Fruit fly (Drosophila melanogaster) whole organism, embryonic: ENCODE data around the gene CG4020.

Experiments
- B-H2 ChIP-seq: fragments of 200-800 bp; sonication (Bioruptor generic); optimal IDR thresholded peaks from 2 replicates; lab custom pipeline; 2018; ENCODE audit warnings: missing biosample characterization, mild to moderate bottlenecking, missing genetic modification characterization
- Blimp-1 ChIP-seq: fragments of 200-800 bp; sonication (Bioruptor generic); optimal IDR thresholded peaks from 3 replicates; lab custom pipeline; 2018; ENCODE audit warnings: missing biosample characterization, missing genetic modification characterization, mild to moderate bottlenecking, moderate library complexity, missing genetic modification reagents
- CG10462 ChIP-seq: fragments of 200-800 bp; sonication (Bioruptor generic); optimal IDR thresholded peaks from 2 replicates; lab custom pipeline; 2016; ENCODE audit warnings: missing biosample characterization, missing genetic modification characterization
- CG12219 ChIP-seq: fragments of 200-800 bp; sonication (Bioruptor generic); optimal IDR thresholded peaks from 3 replicates; lab custom pipeline; 2018; ENCODE audit warnings: missing biosample characterization, mild to moderate bottlenecking, missing genetic modification characterization
- CG1233 ChIP-seq: fragments of 200-800 bp; sonication (Bioruptor generic); optimal IDR thresholded peaks from 4 replicates; lab custom pipeline; 2018; ENCODE audit warnings: missing biosample characterization, mild to moderate bottlenecking, missing genetic modification characterization
- CG12391 ChIP-seq: fragments of 200-800 bp; sonication (Bioruptor generic); optimal IDR thresholded peaks from 3 replicates; lab custom pipeline; 2018; ENCODE audit warnings: missing biosample characterization, mild to moderate bottlenecking, missing genetic modification characterization, moderate library complexity
- CG15073 ChIP-seq: fragments of 200-800 bp; sonication (Bioruptor generic); optimal IDR thresholded peaks from 2 replicates; lab custom pipeline; 2016; ENCODE audit warnings: missing biosample characterization, missing genetic modification characterization
- CG15601 ChIP-seq: fragments of 200-800 bp; sonication (Bioruptor generic); optimal IDR thresholded peaks from 3 replicates; lab custom pipeline; 2019; ENCODE audit warnings: missing biosample characterization, mild to moderate bottlenecking, missing genetic modification characterization, moderate library complexity
- CG1602 ChIP-seq: fragments of 200-800 bp; sonication (Bioruptor generic); optimal IDR thresholded peaks from 3 replicates; lab custom pipeline; 2016; ENCODE audit warnings: missing biosample characterization, missing genetic modification characterization
- CG16863 ChIP-seq: fragments of 200-800 bp; sonication (Bioruptor generic); optimal IDR thresholded peaks from 3 replicates; lab custom pipeline; 2016; ENCODE audit warnings: missing biosample characterization, missing genetic modification characterization
- CG17385 ChIP-seq: fragments of 200-800 bp; sonication (Bioruptor generic); optimal IDR thresholded peaks from 3 replicates; lab custom pipeline; 2018; ENCODE audit warnings: missing biosample characterization, mild to moderate bottlenecking, missing genetic modification characterization
- CG18262 ChIP-seq: fragments of 200-800 bp; optimal IDR thresholded peaks from 3 replicates; lab custom pipeline; 2019; ENCODE audit warnings: missing biosample characterization, mild to moderate bottlenecking, missing genetic modification characterization, moderate library complexity
- CG2129 ChIP-seq: fragments of 200-800 bp; sonication (Bioruptor generic); IDR thresholded peaks from 2 replicates; pipeline ENCODE4 v1.3.6; 2022; ENCODE audit warnings: missing biosample characterization, missing genetic modification characterization; ENCODE audit not compliant: partially characterized antibody
- CG31224 ChIP-seq: fragments of 200-800 bp; sonication (Bioruptor generic); IDR thresholded peaks from 2 replicates; pipeline ENCODE4 v1.3.6; 2022; ENCODE audit warnings: missing biosample characterization, missing genetic modification characterization
- CG32772 ChIP-seq: fragments of 200-800 bp; sonication (Bioruptor generic); IDR thresholded peaks from 2 replicates; pipeline ENCODE4 v1.3.6; 2022; ENCODE audit warnings: missing biosample characterization, missing genetic modification characterization
- CG3407 ChIP-seq: fragments of 200-800 bp; sonication (Bioruptor generic); optimal IDR thresholded peaks from 2 replicates; lab custom pipeline; 2018; ENCODE audit warnings: missing biosample characterization, mild to moderate bottlenecking, missing genetic modification characterization
- CG3995 ChIP-seq: fragments of 200-800 bp; sonication (Bioruptor generic); optimal IDR thresholded peaks from 3 replicates; lab custom pipeline; 2016; ENCODE audit warnings: missing biosample characterization, missing genetic modification characterization
- CG4404 ChIP-seq: fragments of 200-800 bp; sonication (Bioruptor generic); IDR thresholded peaks from 2 replicates; pipeline ENCODE4 v1.3.6; 2022; ENCODE audit warnings: missing biosample characterization, missing genetic modification characterization
- CG4617 ChIP-seq: fragments of 200-800 bp; sonication (Bioruptor generic); optimal IDR thresholded peaks from 3 replicates; lab custom pipeline; 2016; ENCODE audit warnings: missing biosample characterization, missing genetic modification characterization, borderline replicate concordance
- CG6175 ChIP-seq: fragments of 200-800 bp; sonication (Bioruptor generic); IDR thresholded peaks from 3 replicates; pipeline ENCODE4 v1.3.6; 2022; ENCODE audit warnings: missing biosample characterization, missing genetic modification characterization
- CG6683 ChIP-seq: fragments of 200-800 bp; sonication (Bioruptor generic); optimal IDR thresholded peaks from 2 replicates; lab custom pipeline; 2017; ENCODE audit warnings: missing biosample characterization, mild to moderate bottlenecking, missing genetic modification characterization, missing genetic modification reagents
- CG9437 ChIP-seq: fragments of 200-800 bp; sonication (Bioruptor generic); optimal IDR thresholded peaks from 2 replicates; lab custom pipeline; 2018; ENCODE audit warnings: missing biosample characterization, mild to moderate bottlenecking, missing genetic modification characterization
- CHES-1-like ChIP-seq: fragments of 200-800 bp; sonication (Bioruptor generic); optimal IDR thresholded peaks from 2 replicates; lab custom pipeline; 2016; ENCODE audit warnings: missing biosample characterization, missing genetic modification characterization
- D19A ChIP-seq: fragments of 200-800 bp; optimal IDR thresholded peaks from 3 replicates; lab custom pipeline; 2019; ENCODE audit warnings: missing biosample characterization, mild to moderate bottlenecking, missing genetic modification characterization, moderate library complexity
- Dip2 ChIP-seq: fragments of 200-800 bp; sonication (Bioruptor generic); IDR thresholded peaks from 2 replicates; pipeline ENCODE4 v1.3.6; 2022; ENCODE audit warnings: missing biosample characterization, missing genetic modification characterization
- Dll ChIP-seq: fragments of 200-800 bp; sonication (Bioruptor generic); IDR thresholded peaks from 4 replicates; pipeline ENCODE4 v1.3.6; 2022; ENCODE audit warnings: missing biosample characterization, missing genetic modification characterization; ENCODE audit not compliant: partially characterized antibody
- Gsc ChIP-seq: fragments of 200-800 bp; sonication (Bioruptor generic); IDR thresholded peaks from 2 replicates; pipeline ENCODE4 v1.3.6; 2022; ENCODE audit warnings: missing biosample characterization, missing genetic modification characterization
- H2.0 ChIP-seq: fragments of 200-800 bp; sonication (Bioruptor generic); IDR thresholded peaks from 2 replicates; pipeline ENCODE4 v1.3.6; 2022; ENCODE audit warnings: missing biosample characterization, missing genetic modification characterization
- Hsf ChIP-seq: fragments of 200-800 bp; sonication (Bioruptor generic); optimal IDR thresholded peaks from 3 replicates; lab custom pipeline; 2016; ENCODE audit warnings: missing biosample characterization, missing genetic modification characterization
- Lpt ChIP-seq: fragments of >200 bp; optimal IDR thresholded peaks from 2 replicates; lab custom pipeline; 2018; ENCODE audit warnings: missing biosample characterization, missing genetic modification characterization
- Meics ChIP-seq: fragments of 200-800 bp; sonication (Bioruptor generic); optimal IDR thresholded peaks from 2 replicates; lab custom pipeline; 2017; ENCODE audit warnings: missing biosample characterization, mild to moderate bottlenecking, missing genetic modification characterization
- Nf-YC ChIP-seq: fragments of 200-800 bp; optimal IDR thresholded peaks from 3 replicates; lab custom pipeline; 2019; ENCODE audit warnings: missing biosample characterization, mild to moderate bottlenecking, missing genetic modification characterization, moderate library complexity
- al ChIP-seq: fragments of 200-800 bp; sonication (Bioruptor generic); IDR thresholded peaks from 2 replicates; pipeline ENCODE4 v1.3.6; 2022; ENCODE audit warnings: missing biosample characterization, missing genetic modification characterization
- dan ChIP-seq: fragments of 200-800 bp; sonication (Bioruptor generic); IDR thresholded peaks from 2 replicates; pipeline ENCODE4 v1.3.6; 2022; ENCODE audit warnings: missing biosample characterization, missing genetic modification characterization
- danr ChIP-seq: fragments of 200-800 bp; sonication (Bioruptor generic); IDR thresholded peaks from 2 replicates; pipeline ENCODE4 v1.3.6; 2022; ENCODE audit warnings: missing biosample characterization, missing genetic modification characterization
- gce ChIP-seq: fragments of 200-800 bp; sonication (Bioruptor generic); IDR thresholded peaks from 3 replicates; pipeline ENCODE4 v1.3.6; 2022; ENCODE audit warnings: missing biosample characterization, missing genetic modification characterization
- gcm2 ChIP-seq: fragments of 200-800 bp; sonication (Bioruptor generic); optimal IDR thresholded peaks from 2 replicates; lab custom pipeline; 2016; ENCODE audit warnings: missing biosample characterization, missing genetic modification characterization
- gt ChIP-seq: fragments of 200-800 bp; sonication (Bioruptor generic); IDR thresholded peaks from 2 replicates; pipeline ENCODE4 v1.3.6; 2022; ENCODE audit warnings: missing biosample characterization, missing genetic modification characterization
- insv ChIP-seq, 2 experiments: fragments of 200-800 bp; sonication (Bioruptor generic); optimal IDR thresholded peaks; 3 replicates each; lab custom pipeline; 2016 to 2018; ENCODE audit warnings: missing biosample characterization in 2 of 2, missing genetic modification characterization in 2 of 2
- klu ChIP-seq: fragments of 200-800 bp; sonication (Bioruptor generic); IDR thresholded peaks from 2 replicates; pipeline ENCODE4 v1.3.6; 2022; ENCODE audit warnings: missing biosample characterization, missing genetic modification characterization
- lola ChIP-seq, 3 experiments: fragments of >200 bp in 2 of 3; fragments of 200-800 bp in 1 of 3; sonication (Bioruptor generic) in 1 of 3; optimal IDR thresholded peaks; 2 replicates each; lab custom pipeline; 2017 to 2019; ENCODE audit warnings: missing biosample characterization in 3 of 3, missing genetic modification characterization in 3 of 3, mild to moderate bottlenecking in 1 of 3, moderate library complexity in 1 of 3
- otp ChIP-seq: fragments of 200-800 bp; sonication (Bioruptor generic); IDR thresholded peaks from 3 replicates; pipeline ENCODE4, ENCODE4 v1.3.6; 2022; ENCODE audit warnings: missing biosample characterization, missing genetic modification characterization
- pho ChIP-seq: fragments of 200-800 bp; sonication (Bioruptor generic); optimal IDR thresholded peaks from 2 replicates; lab custom pipeline; 2016; ENCODE audit warnings: missing biosample characterization, missing genetic modification characterization
- pzg ChIP-seq: fragments of 200-800 bp; sonication (Bioruptor generic); optimal IDR thresholded peaks from 3 replicates; lab custom pipeline; 2018; ENCODE audit warnings: missing biosample characterization, mild to moderate bottlenecking, missing genetic modification characterization, moderate library complexity
- ranshi ChIP-seq: fragments of 200-800 bp; sonication (Bioruptor generic); IDR thresholded peaks from 2 replicates; pipeline ENCODE4 v1.3.6; 2022; ENCODE audit warnings: missing biosample characterization, missing genetic modification characterization
- schlank ChIP-seq: fragments of 200-800 bp; sonication (Bioruptor generic); optimal IDR thresholded peaks from 2 replicates; lab custom pipeline; 2018; ENCODE audit warnings: missing biosample characterization, mild to moderate bottlenecking, missing genetic modification characterization
- sens ChIP-seq: fragments of 200-800 bp; sonication (Bioruptor generic); peaks from one replicate; lab custom pipeline; 2016; ENCODE audit warnings: missing biosample characterization, missing genetic modification characterization
- shn ChIP-seq: fragments of 200-800 bp; sonication (Bioruptor generic); optimal IDR thresholded peaks from 3 replicates; lab custom pipeline; 2016; ENCODE audit warnings: missing biosample characterization, missing genetic modification characterization
- stwl ChIP-seq: fragments of 200-800 bp; sonication (Bioruptor generic); optimal IDR thresholded peaks from 3 replicates; lab custom pipeline; 2018; ENCODE audit warnings: missing biosample characterization, mild to moderate bottlenecking, missing genetic modification characterization, moderate library complexity
- twi ChIP-seq: fragments of 200-800 bp; optimal IDR thresholded peaks from 2 replicates; lab custom pipeline; 2019; ENCODE audit warnings: missing biosample characterization, mild to moderate bottlenecking, missing genetic modification characterization, moderate library complexity
- wor ChIP-seq: fragments of 200-800 bp; sonication (Bioruptor generic); IDR thresholded peaks from 2 replicates; pipeline ENCODE4 v1.3.6; 2022; ENCODE audit warnings: missing biosample characterization, missing genetic modification characterization
- zf30C ChIP-seq: fragments of 200-800 bp; sonication (Bioruptor generic); optimal IDR thresholded peaks from 3 replicates; lab custom pipeline; 2018; ENCODE audit warnings: missing biosample characterization, mild to moderate bottlenecking, missing genetic modification characterization
- zfh2 ChIP-seq: fragments of 200-800 bp; sonication (Bioruptor generic); optimal IDR thresholded peaks from 2 replicates; lab custom pipeline; 2016; ENCODE audit warnings: missing biosample characterization, missing genetic modification characterization

Gene CG4020

DNA sequence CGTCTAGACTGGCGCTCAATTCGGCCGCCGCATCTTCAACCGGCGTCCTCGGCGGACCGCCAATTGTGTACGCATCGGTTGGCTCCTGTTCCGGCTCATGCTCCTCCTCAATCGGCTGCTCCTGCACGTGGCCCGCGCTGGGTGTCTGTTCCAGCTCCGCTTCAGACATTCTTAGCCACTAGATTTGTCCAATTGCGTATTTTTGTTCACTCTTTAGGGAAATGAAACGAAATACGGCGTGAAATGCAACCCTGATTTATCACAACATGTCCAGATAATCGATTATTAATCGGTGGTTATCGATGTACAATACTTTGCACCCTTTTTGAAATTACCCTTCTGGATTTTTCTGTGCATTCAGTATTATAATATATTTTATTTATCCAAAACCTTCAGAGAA lies 29.0 kb upstream of the CG4020 start, which contains the start of gene mof (continued):
- TF ChIP-seq H2.0 (GFP tag; lab: Robert Waterston, UW) (no peak), CG6683 (GFP tag; lab: Kevin White, UChicago) (no peak), CG16863 (no peak), Nf-YC (no peak), al (GFP tag; lab: Robert Waterston, UW) (no peak), CG4404 (GFP tag; lab: Robert Waterston, UW) (no peak), wor (GFP tag; lab: Robert Waterston, UW) (no peak), D19A (tag; lab: Kevin White, UChicago) (no peak), CG9437 (GFP tag; lab: Kevin White, UChicago) (no peak), CHES-1-like (no peak), danr (GFP tag; lab: Robert Waterston, UW) (no peak), Gsc (no peak), Hsf (GFP tag; lab: Kevin White, UChicago) (no peak), CG3407 (GFP tag; lab: Kevin White, UChicago) (no peak), CG18262 (tag; lab: Kevin White, UChicago) (no peak), CG32772 (GFP tag; lab: Robert Waterston, UW) (no peak), CG4617 (GFP tag; lab: Kevin White, UChicago) (peak; percentile 54), Blimp-1 (GFP tag; lab: Kevin White, UChicago) (no peak), B-H2 (no peak), Dip2 (GFP tag; lab: Robert Waterston, UW) (no peak), CG1233 (GFP tag; lab: Kevin White, UChicago) (no peak), zfh2 (GFP tag; lab: Kevin White, UChicago) (no peak), twi (tag; lab: Kevin White, UChicago) (no peak), CG17385 (no peak), dan (GFP tag; lab: Robert Waterston, UW) (no peak), zf30C (GFP tag; lab: Kevin White, UChicago) (no peak), klu (GFP tag; lab: Robert Waterston, UW) (no peak), Lpt (GFP tag; lab: Kevin White, UChicago) (no peak), pho (GFP tag; lab: Kevin White, UChicago) (no peak), CG10462 (GFP tag; lab: Kevin White, UChicago) (no peak), Dll (GFP tag; lab: Robert Waterston, UW) (peak; percentile 74), Meics (no peak), stwl (tag; lab: Kevin White, UChicago) (peak; percentile 61), insv (GFP tag; optimal IDR thresholded peaks at IDR 0.05; lab: Kevin White, UChicago) (no peak), CG15601 (tag; lab: Kevin White, UChicago) (no peak), pzg (GFP tag; lab: Kevin White, UChicago) (peak; percentile 50), shn (no peak), CG12391 (tag; lab: Kevin White, UChicago) (no peak), otp (GFP tag; lab: Robert Waterston, UW) (no peak), sens (GFP tag; lab: Kevin White, UChicago) (no peak), CG12219 (GFP tag; lab: Kevin White, UChicago) (no peak), CG1602 (GFP tag; lab: Kevin White, UChicago) (no peak), schlank (tag; lab: Kevin White, UChicago) (no peak), CG15073 (GFP tag; lab: Kevin White, UChicago) (no peak), CG3995 (GFP tag; lab: Kevin White, UChicago) (peak; percentile 44), lola (GFP tag; optimal IDR thresholded peaks at IDR 0.05; lab: Kevin White, UChicago) (no peak), gce (GFP tag; lab: Robert Waterston, UW) (no peak), ranshi (GFP tag; lab: Robert Waterston, UW) (0 out of 2 replicates have a peak, but pooled peaks have one; percentile 9), CG2129 (GFP tag; lab: Robert Waterston, UW) (no peak), gcm2 (no peak), CG31224 (GFP tag; lab: Robert Waterston, UW) (no peak), gt (GFP tag; lab: Robert Waterston, UW) (no peak), CG6175 (no peak)
